Fruit fly (Drosophila melanogaster) S2 (cell line): ENCODE measurements around the gene CG31016.

Experiments used
- CG8478 ChIP-seq: fragments of >200 bp; optimal IDR thresholded peaks from 2 replicates; lab custom pipeline; 2018
- CTCF ChIP-seq, 2 experiments: fragments of >200 bp; optimal IDR thresholded peaks; 2 replicates each; lab custom pipeline; 2018

The CG31016 gene

DNA sequence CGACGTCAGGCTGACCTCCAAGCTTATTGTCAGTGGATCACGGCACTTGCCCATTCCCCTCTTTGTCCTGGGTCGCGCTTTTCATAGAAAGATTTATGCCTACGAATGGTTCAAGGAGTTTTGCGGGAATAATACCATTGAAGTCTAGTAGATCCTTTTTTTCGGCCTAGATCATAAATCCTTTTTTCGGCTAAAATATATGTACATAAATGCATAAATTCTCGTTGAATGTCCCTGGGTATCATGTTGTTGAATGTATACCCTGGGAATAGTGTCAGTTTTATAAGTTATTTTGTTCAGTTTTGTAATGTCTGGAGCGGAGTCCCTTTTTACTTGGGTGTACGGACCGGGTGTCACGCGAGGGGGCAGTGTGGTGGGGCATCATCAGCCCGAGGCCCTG, 43.7 kb downstream of the CG31016 start, which contains the start of gene CG34433:
TSS of gene CG34433 (plus strand) at position 301 of the 400 bp plus-strand sequence.
- TF ChIP-seq CG8478 (lab: Kevin White, UChicago) = no peak
- no peak for TF ChIP-seq CTCF (optimal IDR thresholded peaks at IDR 0.05; lab: Kevin White, UChicago)
